Fruit fly (Drosophila melanogaster): ENCODE data around the gene CG9673.

dm6 chrX:16733244-16733643 lies 29.6 kb upstream of the CG9673 start:
- TF ChIP-seq Sin3A (optimal IDR thresholded peaks at IDR 0.05) (no peak), ttk (optimal IDR thresholded peaks at IDR 0.05) (no peak), psq (optimal IDR thresholded peaks at IDR 0.05) (no peak)
